Worm (Caenorhabditis elegans): ENCODE results near the gene T25E12.16.

- no peak for TF ChIP-seq ceh-9 (tag; optimal IDR thresholded peaks at IDR 0.05)
- no peak for TF ChIP-seq pha-4 (tag; optimal IDR thresholded peaks at IDR 0.05)
- no peak for TF ChIP-seq nhr-11 (tag; optimal IDR thresholded peaks at IDR 0.05)
- TF ChIP-seq ttx-3 (tag; optimal IDR thresholded peaks at IDR 0.05): no peak
- TF ChIP-seq ama-1 (optimal IDR thresholded peaks at IDR 0.05): no peak
- TF ChIP-seq nfya-1 (tag; optimal IDR thresholded peaks at IDR 0.05): no peak
Observed at ce11 chrV:16716574-16716973, 17.0 kb downstream of the T25E12.16 start, which contains the start of gene srh-137.

Measured in whole organism, late embryonic.